Fruit fly (Drosophila melanogaster): Measurements from ENCODE around the gene Sbat.

The Sbat gene

DNA sequence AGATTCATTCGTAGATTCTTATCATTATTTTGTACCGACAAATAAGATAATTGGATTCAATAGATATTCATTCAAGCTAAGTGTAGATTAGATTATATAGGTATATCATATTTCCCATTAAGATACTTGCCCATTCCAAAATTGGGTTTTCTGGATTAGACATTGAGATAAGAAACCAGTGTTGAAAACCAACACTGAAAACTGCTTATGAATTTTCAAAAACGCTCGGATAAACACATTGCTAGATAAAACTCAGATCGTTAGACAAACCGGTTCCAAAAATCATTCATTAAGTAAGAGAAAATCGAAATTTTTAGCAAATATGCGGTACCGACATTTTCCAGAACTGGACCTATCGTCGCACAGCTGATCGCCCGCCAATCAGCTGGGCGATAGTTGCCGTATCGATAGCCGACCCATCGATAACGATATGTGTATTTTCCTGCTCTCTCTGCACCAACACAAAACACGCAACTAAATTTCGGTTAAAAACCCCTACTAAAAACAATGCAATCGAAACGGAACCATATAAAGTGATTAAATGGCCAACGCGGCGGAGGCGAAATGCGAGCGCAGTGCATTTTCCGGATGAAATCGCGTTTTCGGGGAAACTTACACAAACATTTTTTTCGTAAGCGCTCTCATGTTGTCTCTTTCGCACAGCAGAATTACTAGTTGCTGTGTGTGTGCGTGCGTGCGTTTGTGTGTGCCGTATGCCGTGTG is 7.5 kb downstream of the Sbat start, which contains the start of the genes NTPase and lilli (continued):
- TF ChIP-seq HHEX (GFP tag; optimal IDR thresholded peaks at IDR 0.05), result peak; percentile 40
- TF ChIP-seq aop (GFP tag; IDR thresholded peaks at IDR 0.05), result no peak
- no peak for TF ChIP-seq Eip74EF (GFP tag; optimal IDR thresholded peaks at IDR 0.05)
- no peak for TF ChIP-seq CG7839 (tag; optimal IDR thresholded peaks at IDR 0.05)
- no peak for TF ChIP-seq CG14667 (GFP tag; IDR thresholded peaks at IDR 0.05)
- no peak for TF ChIP-seq jing (GFP tag; optimal IDR thresholded peaks at IDR 0.05)
- TF ChIP-seq CG2678 (tag; optimal IDR thresholded peaks at IDR 0.05), result no peak
- TF ChIP-seq yki (optimal IDR thresholded peaks at IDR 0.05), result no peak
- TF ChIP-seq CG2889 (GFP tag; IDR thresholded peaks at IDR 0.05), result 0 out of 3 replicates have a peak, but pooled peaks have one; percentile 29
- TF ChIP-seq CG3726 (GFP tag; IDR thresholded peaks at IDR 0.05), result no peak
- peak; percentile 49 for TF ChIP-seq CG9727 (GFP tag; optimal IDR thresholded peaks at IDR 0.05)
- TF ChIP-seq chm (GFP tag; IDR thresholded peaks at IDR 0.05), result peak; percentile 70
- peak; percentile 10 for TF ChIP-seq CG6813 (GFP tag; optimal IDR thresholded peaks at IDR 0.05)
- peak; percentile 48 for TF ChIP-seq Bdp1 (GFP tag; optimal IDR thresholded peaks at IDR 0.05)
- peak; percentile 40; the same call in 1 of the 2 replicates for TF ChIP-seq lmd (GFP tag; IDR thresholded peaks at IDR 0.05)
- peak; percentile 94 for TF ChIP-seq amos (GFP tag; IDR thresholded peaks at IDR 0.05; ENCODE audit: partially characterized antibody)
- TF ChIP-seq CG1792 (GFP tag; optimal IDR thresholded peaks at IDR 0.05), result peak; percentile 12
- no peak for TF ChIP-seq Lpt (GFP tag; optimal IDR thresholded peaks at IDR 0.05)
- no peak for TF ChIP-seq CG4707 (GFP tag; optimal IDR thresholded peaks at IDR 0.05)
- peak; percentile 18 for TF ChIP-seq CG4328 (GFP tag; optimal IDR thresholded peaks at IDR 0.05)
- TF ChIP-seq sd (tag; optimal IDR thresholded peaks at IDR 0.05), result peak; percentile 39
- TF ChIP-seq CG12219 (GFP tag; optimal IDR thresholded peaks at IDR 0.05), result no peak
- TF ChIP-seq gsb (GFP tag; IDR thresholded peaks at IDR 0.05), result no peak; the same call in 1 of the 2 replicates
- peak; percentile 96 for TF ChIP-seq bbx (GFP tag; IDR thresholded peaks at IDR 0.05; ENCODE audit: partially characterized antibody)
- TF ChIP-seq mirr (GFP tag; optimal IDR thresholded peaks at IDR 0.05), result peak; percentile 26
- no peak for TF ChIP-seq CG7357 (GFP tag; IDR thresholded peaks at IDR 0.05)
- TF ChIP-seq CG8290 (GFP tag; optimal IDR thresholded peaks at IDR 0.05), result peak; percentile 99
- peak; percentile 96 to 100 for TF ChIP-seq CG8290 (tag; optimal IDR thresholded peaks at IDR 0.05)
- peak; percentile 53 for TF ChIP-seq Myb (GFP tag; optimal IDR thresholded peaks at IDR 0.05)
- TF ChIP-seq ci (GFP tag; IDR thresholded peaks at IDR 0.05), result peak; percentile 79
- TF ChIP-seq Abd-B (GFP tag; optimal IDR thresholded peaks at IDR 0.05), result no peak
- TF ChIP-seq D19B (GFP tag; optimal IDR thresholded peaks at IDR 0.05), result no peak
- peak; percentile 85 for TF ChIP-seq CG2129 (GFP tag; IDR thresholded peaks at IDR 0.05; ENCODE audit: partially characterized antibody)
- TF ChIP-seq pnt (GFP tag; optimal IDR thresholded peaks at IDR 0.05), result peak; percentile 68
- peak; percentile 22 for TF ChIP-seq CG16815 (GFP tag; optimal IDR thresholded peaks at IDR 0.05)
- TF ChIP-seq CG16863 (GFP tag; optimal IDR thresholded peaks at IDR 0.05), result peak; percentile 59
- no peak for TF ChIP-seq CG6254 (GFP tag; optimal IDR thresholded peaks at IDR 0.05)
- TF ChIP-seq dysf (GFP tag; IDR thresholded peaks at IDR 0.05), result no peak
- TF ChIP-seq Hr39 (optimal IDR thresholded peaks at IDR 0.05), result no peak
- peak; percentile 18 for TF ChIP-seq CoRest (tag; optimal IDR thresholded peaks at IDR 0.05)
- 0 out of 2 replicates have a peak, but pooled peaks have one; percentile 28 for TF ChIP-seq Oaz (GFP tag; IDR thresholded peaks at IDR 0.05)
- TF ChIP-seq Bteb2 (GFP tag; optimal IDR thresholded peaks at IDR 0.05), result peak; percentile 57
- no peak for TF ChIP-seq h (optimal IDR thresholded peaks at IDR 0.05)
- peak; percentile 76 for TF ChIP-seq CG30403 (GFP tag; optimal IDR thresholded peaks at IDR 0.05)
- TF ChIP-seq CG6854 (GFP tag; optimal IDR thresholded peaks at IDR 0.05), result no peak
- peak; percentile 61 for TF ChIP-seq CG8944 (GFP tag; optimal IDR thresholded peaks at IDR 0.05)
- peak; percentile 75 for TF ChIP-seq CG5245 (GFP tag; optimal IDR thresholded peaks at IDR 0.05)
- 0 out of 2 replicates have a peak, but pooled peaks have one; percentile 26 for TF ChIP-seq Adf1 (GFP tag; IDR thresholded peaks at IDR 0.05)
- TF ChIP-seq tio (GFP tag; optimal IDR thresholded peaks at IDR 0.05), result peak; percentile 77
- TF ChIP-seq cas (GFP tag; IDR thresholded peaks at IDR 0.05), result peak; percentile 24; the same call in 1 of the 2 replicates
- peak; percentile 73 for TF ChIP-seq corto (GFP tag; optimal IDR thresholded peaks at IDR 0.05)
